Worm (Caenorhabditis elegans) whole organism, late embryonic: ENCODE results near the gene F32D8.13.

ENCODE experiments used
- ama-1 ChIP-seq: fragments of 150-350 bp; optimal IDR thresholded peaks from 2 replicates; lab custom pipeline; 2014
- fkh-10 ChIP-seq: fragments of 150-350 bp; optimal IDR thresholded peaks from 2 replicates; lab custom pipeline; 2014; ENCODE audit warnings: missing biosample characterization, missing genetic modification reagents, missing genetic modification characterization
- ztf-16 ChIP-seq: sonication (generic microtip); optimal IDR thresholded peaks from 2 replicates; lab custom pipeline; 2017; ENCODE audit warnings: missing genetic modification characterization, missing compliant biosample characterization

DNA sequence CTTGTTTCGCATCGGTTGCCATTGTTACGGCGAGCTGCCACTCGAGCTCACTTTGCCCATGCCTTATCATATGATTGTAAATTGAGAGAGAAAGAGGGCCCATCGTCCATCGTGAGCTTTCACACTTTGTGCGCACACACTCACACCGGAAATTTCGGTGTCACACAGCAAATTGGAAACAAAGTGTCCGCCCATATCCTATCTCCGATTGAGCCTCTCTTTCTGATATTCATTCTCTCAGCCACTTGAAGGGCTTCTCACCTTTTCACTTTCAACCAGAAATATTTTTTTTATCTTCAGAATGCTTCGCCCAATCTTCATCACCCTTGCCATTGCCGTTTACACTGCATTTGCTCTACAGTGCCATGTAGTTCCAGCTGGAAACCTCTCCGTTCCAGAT is 33.2 kb upstream of the F32D8.13 start, which contains the start of gene F58B4.3:
- TF ChIP-seq fkh-10 (no peak), ama-1 (lab: Kevin White, UChicago) (no peak), ztf-16 (no peak)
